Fruit fly (Drosophila melanogaster) whole organism, embryonic: Measurements from ENCODE around the gene CG14820.

Source experiments
- B-H2 ChIP-seq: fragments of 200-800 bp; sonication (Bioruptor generic); optimal IDR thresholded peaks from 2 replicates; lab custom pipeline; 2018; ENCODE audit warnings: missing biosample characterization, mild to moderate bottlenecking, missing genetic modification characterization
- BtbVII ChIP-seq: fragments of 200-800 bp; sonication (Bioruptor generic); optimal IDR thresholded peaks from 3 replicates; lab custom pipeline; 2017; ENCODE audit warnings: missing biosample characterization, mild to moderate bottlenecking, missing genetic modification characterization
- CG14965 ChIP-seq: fragments of 200-800 bp; sonication (Bioruptor generic); optimal IDR thresholded peaks from 2 replicates; lab custom pipeline; 2016; ENCODE audit warnings: missing biosample characterization, missing genetic modification characterization, borderline replicate concordance
- CG1603 ChIP-seq: fragments of 200-800 bp; sonication (Bioruptor generic); optimal IDR thresholded peaks from 2 replicates; lab custom pipeline; 2019; ENCODE audit warnings: missing biosample characterization, mild to moderate bottlenecking, missing genetic modification characterization, moderate library complexity
- CG1792 ChIP-seq: fragments of 200-800 bp; sonication (Bioruptor generic); optimal IDR thresholded peaks from 2 replicates; lab custom pipeline; 2016; ENCODE audit warnings: missing biosample characterization, missing genetic modification characterization
- CG18011 ChIP-seq: fragments of 200-800 bp; sonication (Bioruptor generic); optimal IDR thresholded peaks from 2 replicates; lab custom pipeline; 2017; ENCODE audit warnings: missing biosample characterization, missing genetic modification characterization, mild to moderate bottlenecking, moderate library complexity, missing genotype
- CG1832 ChIP-seq: fragments of 200-800 bp; sonication (Bioruptor generic); optimal IDR thresholded peaks from 2 replicates; lab custom pipeline; 2017; ENCODE audit warnings: missing biosample characterization, mild to moderate bottlenecking, missing genetic modification characterization, inconsistent platforms
- CG18476 ChIP-seq: fragments of 200-800 bp; sonication (Bioruptor generic); optimal IDR thresholded peaks from 2 replicates; lab custom pipeline; 2016; ENCODE audit warnings: missing biosample characterization, mild to moderate bottlenecking, missing genetic modification characterization
- CG30403 ChIP-seq: fragments of 200-800 bp; sonication (Bioruptor generic); optimal IDR thresholded peaks from 3 replicates; lab custom pipeline; 2016; ENCODE audit warnings: missing biosample characterization, missing genetic modification characterization
- CG3407 ChIP-seq: fragments of 200-800 bp; sonication (Bioruptor generic); optimal IDR thresholded peaks from 2 replicates; lab custom pipeline; 2018; ENCODE audit warnings: missing biosample characterization, mild to moderate bottlenecking, missing genetic modification characterization
- CG4730 ChIP-seq: fragments of 200-800 bp; sonication (Bioruptor generic); IDR thresholded peaks from 2 replicates; pipeline ENCODE4 v1.3.6; 2022; ENCODE audit warnings: missing biosample characterization, missing genetic modification characterization
- CG5953 ChIP-seq: fragments of 200-800 bp; sonication (Bioruptor generic); IDR thresholded peaks from 2 replicates; pipeline ENCODE4 v1.3.6; 2022; ENCODE audit warnings: missing biosample characterization, missing genetic modification characterization
- CG6175 ChIP-seq: fragments of 200-800 bp; sonication (Bioruptor generic); IDR thresholded peaks from 3 replicates; pipeline ENCODE4 v1.3.6; 2022; ENCODE audit warnings: missing biosample characterization, missing genetic modification characterization
- CG6272 ChIP-seq: fragments of 200-800 bp; sonication (Bioruptor generic); IDR thresholded peaks from 2 replicates; pipeline ENCODE4 v1.3.6; 2022; ENCODE audit warnings: missing biosample characterization, missing genetic modification characterization
- CG6654 ChIP-seq: fragments of 200-800 bp; sonication (Bioruptor generic); optimal IDR thresholded peaks from 2 replicates; lab custom pipeline; 2017; ENCODE audit warnings: missing biosample characterization, mild to moderate bottlenecking, missing genetic modification characterization
- CG7786 ChIP-seq: fragments of 200-800 bp; sonication (Bioruptor generic); optimal IDR thresholded peaks from 2 replicates; lab custom pipeline; 2016; ENCODE audit warnings: missing biosample characterization, missing genetic modification characterization
- CG7963 ChIP-seq: fragments of 200-800 bp; sonication (Bioruptor generic); IDR thresholded peaks from 3 replicates; pipeline ENCODE4 v1.3.6; 2022; ENCODE audit warnings: missing biosample characterization, missing genetic modification characterization; ENCODE audit not compliant: partially characterized antibody
- CG8924 ChIP-seq: fragments of 200-800 bp; optimal IDR thresholded peaks from 3 replicates; lab custom pipeline; 2019; ENCODE audit warnings: missing biosample characterization, mild to moderate bottlenecking, missing genetic modification characterization, moderate library complexity
- CG9437 ChIP-seq: fragments of 200-800 bp; sonication (Bioruptor generic); optimal IDR thresholded peaks from 2 replicates; lab custom pipeline; 2018; ENCODE audit warnings: missing biosample characterization, mild to moderate bottlenecking, missing genetic modification characterization
- Dref ChIP-seq: fragments of 200-800 bp; sonication (Bioruptor generic); IDR thresholded peaks from 2 replicates; pipeline ENCODE4 v1.3.6; 2022; ENCODE audit warnings: missing biosample characterization, missing genetic modification characterization
- Fer1 ChIP-seq: fragments of 200-800 bp; sonication (Bioruptor generic); optimal IDR thresholded peaks from 2 replicates; lab custom pipeline; 2017; ENCODE audit warnings: missing biosample characterization, mild to moderate bottlenecking, missing genetic modification characterization
- Hr3 ChIP-seq: fragments of 200-800 bp; sonication (Bioruptor generic); optimal IDR thresholded peaks from 3 replicates; lab custom pipeline; 2016; ENCODE audit warnings: missing biosample characterization, missing genetic modification characterization
- Hsf ChIP-seq: fragments of 200-800 bp; sonication (Bioruptor generic); optimal IDR thresholded peaks from 3 replicates; lab custom pipeline; 2016; ENCODE audit warnings: missing biosample characterization, missing genetic modification characterization
- Jarid2 ChIP-seq: fragments of 200-800 bp; sonication (Bioruptor generic); optimal IDR thresholded peaks from 3 replicates; lab custom pipeline; 2017; ENCODE audit warnings: mild to moderate bottlenecking, missing biosample characterization, missing genetic modification reagents, missing genetic modification characterization
- Kr ChIP-seq: fragments of 200-800 bp; sonication (Bioruptor generic); optimal IDR thresholded peaks from 2 replicates; lab custom pipeline; 2017; ENCODE audit warnings: missing biosample characterization, mild to moderate bottlenecking, missing genetic modification characterization
- Lim3 ChIP-seq: fragments of 200-800 bp; sonication (Bioruptor generic); IDR thresholded peaks from 2 replicates; pipeline ENCODE4 v1.3.6; 2022; ENCODE audit warnings: missing biosample characterization, missing genetic modification characterization
- MBD-R2 ChIP-seq: fragments of 200-800 bp; sonication (Bioruptor generic); IDR thresholded peaks from 2 replicates; pipeline ENCODE4 v1.3.6; 2022; ENCODE audit warnings: missing biosample characterization, missing genetic modification characterization
- Mad ChIP-seq: fragments of 200-800 bp; sonication (Bioruptor generic); optimal IDR thresholded peaks from 2 replicates; lab custom pipeline; 2016; ENCODE audit warnings: missing biosample characterization, missing genetic modification characterization
- Ptx1 ChIP-seq: fragments of 200-800 bp; sonication (Bioruptor generic); IDR thresholded peaks from 2 replicates; pipeline ENCODE4 v1.3.6; 2022; ENCODE audit warnings: missing biosample characterization, missing genetic modification characterization
- Sin3A ChIP-seq: fragments of >200 bp; optimal IDR thresholded peaks from 2 replicates; lab custom pipeline; 2018
- ac ChIP-seq: fragments of 200-800 bp; sonication (Bioruptor generic); optimal IDR thresholded peaks from 3 replicates; lab custom pipeline; 2017; ENCODE audit warnings: missing biosample characterization, mild to moderate bottlenecking, missing genetic modification characterization
- bcd ChIP-seq: fragments of 200-800 bp; sonication (Bioruptor generic); optimal IDR thresholded peaks from 2 replicates; lab custom pipeline; 2017; ENCODE audit warnings: missing biosample characterization, mild to moderate bottlenecking, missing genetic modification characterization
- cad ChIP-seq: fragments of >200 bp; optimal IDR thresholded peaks from 2 replicates; lab custom pipeline; 2017; ENCODE audit warnings: missing biosample characterization, missing genetic modification characterization
- cg ChIP-seq: fragments of 200-800 bp; sonication (Bioruptor generic); optimal IDR thresholded peaks from 3 replicates; lab custom pipeline; 2019; ENCODE audit warnings: missing biosample characterization, mild to moderate bottlenecking, missing genetic modification characterization, moderate library complexity
- chm ChIP-seq: fragments of 200-800 bp; sonication (Bioruptor generic); IDR thresholded peaks from 2 replicates; pipeline ENCODE4 v1.3.6; 2022; ENCODE audit warnings: missing biosample characterization, missing genetic modification characterization
- corto ChIP-seq: fragments of 200-800 bp; sonication (Bioruptor generic); optimal IDR thresholded peaks from 2 replicates; lab custom pipeline; 2016; ENCODE audit warnings: missing biosample characterization, mild to moderate bottlenecking, missing genetic modification characterization, moderate library complexity
- da ChIP-seq: fragments of 200-800 bp; sonication (Bioruptor generic); optimal IDR thresholded peaks from 2 replicates; lab custom pipeline; 2016; ENCODE audit warnings: missing biosample characterization, missing genetic modification characterization
- emc ChIP-seq: fragments of 200-800 bp; sonication (Bioruptor generic); optimal IDR thresholded peaks from 2 replicates; lab custom pipeline; 2016; ENCODE audit warnings: missing biosample characterization, missing genetic modification characterization
- gsb-n ChIP-seq: fragments of 200-800 bp; sonication (Bioruptor generic); optimal IDR thresholded peaks from 3 replicates; lab custom pipeline; 2018; ENCODE audit warnings: missing biosample characterization, mild to moderate bottlenecking, missing genetic modification characterization
- insv ChIP-seq, 2 experiments: fragments of 200-800 bp; sonication (Bioruptor generic); optimal IDR thresholded peaks; 3 replicates each; lab custom pipeline; 2016 to 2018; ENCODE audit warnings: missing biosample characterization in 2 of 2, missing genetic modification characterization in 2 of 2
- jing ChIP-seq: fragments of 200-800 bp; sonication (Bioruptor generic); optimal IDR thresholded peaks from 2 replicates; lab custom pipeline; 2018; ENCODE audit warnings: missing biosample characterization, mild to moderate bottlenecking, missing genetic modification characterization
- lilli ChIP-seq: fragments of 200-800 bp; sonication (Bioruptor generic); optimal IDR thresholded peaks from 3 replicates; lab custom pipeline; 2016; ENCODE audit warnings: missing biosample characterization, missing genetic modification characterization
- nerfin-1 ChIP-seq: fragments of 200-800 bp; sonication (Bioruptor generic); optimal IDR thresholded peaks from 3 replicates; lab custom pipeline; 2019; ENCODE audit warnings: missing biosample characterization, mild to moderate bottlenecking, missing genetic modification characterization, moderate library complexity
- pho ChIP-seq: fragments of 200-800 bp; sonication (Bioruptor generic); optimal IDR thresholded peaks from 2 replicates; lab custom pipeline; 2016; ENCODE audit warnings: missing biosample characterization, missing genetic modification characterization
- rib ChIP-seq: fragments of 200-800 bp; sonication (Bioruptor generic); IDR thresholded peaks from 2 replicates; pipeline ENCODE4 v1.3.6; 2022; ENCODE audit warnings: missing biosample characterization, missing genetic modification characterization
- salm ChIP-seq: fragments of 200-800 bp; sonication (Bioruptor generic); optimal IDR thresholded peaks from 2 replicates; lab custom pipeline; 2018; ENCODE audit warnings: missing biosample characterization, mild to moderate bottlenecking, missing genetic modification characterization
- tna ChIP-seq: fragments of 200-800 bp; sonication (Bioruptor generic); IDR thresholded peaks from 2 replicates; pipeline ENCODE4 v1.3.6; 2022; ENCODE audit warnings: missing biosample characterization, missing genetic modification characterization; ENCODE audit not compliant: partially characterized antibody
- twi ChIP-seq: fragments of 200-800 bp; optimal IDR thresholded peaks from 2 replicates; lab custom pipeline; 2019; ENCODE audit warnings: missing biosample characterization, mild to moderate bottlenecking, missing genetic modification characterization, moderate library complexity
- wdn ChIP-seq: fragments of 200-800 bp; sonication (Bioruptor generic); IDR thresholded peaks from 2 replicates; pipeline ENCODE4 v1.3.6; 2022; ENCODE audit warnings: missing biosample characterization, missing genetic modification characterization

Gene CG14820

dm6 chr3L:6955254-6956229, 22.8 kb downstream of the CG14820 start, which contains the start of the genes CG10077 and CG9948 (continued):
- TF ChIP-seq Dref = peak; percentile 87
- TF ChIP-seq rib (GFP tag; lab: Robert Waterston, UW) = peak; percentile 62
- TF ChIP-seq cad = no peak
- TF ChIP-seq Sin3A = no peak
- TF ChIP-seq CG6654 (GFP tag; lab: Kevin White, UChicago) = peak; percentile 44
- peak; percentile 92 for TF ChIP-seq B-H2 (GFP tag; lab: Kevin White, UChicago)
- peak; percentile 75 for TF ChIP-seq BtbVII (GFP tag; lab: Kevin White, UChicago)
- peak in 1 of 2 experiments; percentile 62 for TF ChIP-seq insv (GFP tag; optimal IDR thresholded peaks at IDR 0.05; lab: Kevin White, UChicago)
- peak; percentile 61; the same call in 1 of the 3 replicates for TF ChIP-seq CG7963 (GFP tag; lab: Robert Waterston, UW)
- TF ChIP-seq Jarid2 (GFP tag; lab: Kevin White, UChicago) = peak; percentile 47
- TF ChIP-seq pho (GFP tag; lab: Kevin White, UChicago) = peak; percentile 73
- TF ChIP-seq salm (tag; lab: Kevin White, UChicago) = peak; percentile 85
- peak; percentile 76 for TF ChIP-seq CG6272 (GFP tag; lab: Robert Waterston, UW)
- TF ChIP-seq nerfin-1 (tag; lab: Kevin White, UChicago) = peak; percentile 85
- TF ChIP-seq Hr3 (GFP tag; lab: Kevin White, UChicago) = peak; percentile 89
- TF ChIP-seq CG30403 (GFP tag; lab: Kevin White, UChicago) = peak; percentile 87
- TF ChIP-seq Hsf (GFP tag; lab: Kevin White, UChicago) = peak; percentile 87
- peak; percentile 76 for TF ChIP-seq tna (GFP tag; lab: Robert Waterston, UW)
- TF ChIP-seq CG8924 (tag; lab: Kevin White, UChicago) = peak; percentile 90
- peak; percentile 64 for TF ChIP-seq jing (GFP tag; lab: Kevin White, UChicago)
- peak; percentile 28 for TF ChIP-seq ac (GFP tag; lab: Kevin White, UChicago)
- TF ChIP-seq wdn (GFP tag; lab: Robert Waterston, UW) = peak; percentile 86
- TF ChIP-seq chm (GFP tag; lab: Robert Waterston, UW) = peak; percentile 90
- TF ChIP-seq CG1832 (GFP tag; lab: Kevin White, UChicago) = no peak
- peak; percentile 52; the same call in 1 of the 3 replicates for TF ChIP-seq CG6175 (GFP tag; lab: Robert Waterston, UW)
- peak; percentile 59 for TF ChIP-seq CG18011 (GFP tag; lab: Kevin White, UChicago)
- peak; percentile 56 for TF ChIP-seq Mad (GFP tag; lab: Kevin White, UChicago)
- peak; percentile 29 for TF ChIP-seq da
- TF ChIP-seq Ptx1 = peak; percentile 94
- peak; percentile 78 for TF ChIP-seq CG3407 (GFP tag; lab: Kevin White, UChicago)
- peak; percentile 80 for TF ChIP-seq CG18476 (GFP tag; lab: Kevin White, UChicago)
- TF ChIP-seq cg = no peak
- peak; percentile 6 for TF ChIP-seq CG7786 (GFP tag; lab: Kevin White, UChicago)
- peak; percentile 82 for TF ChIP-seq twi (tag; lab: Kevin White, UChicago)
- TF ChIP-seq CG1603 = peak; percentile 90
- peak; percentile 85 for TF ChIP-seq gsb-n (tag; lab: Kevin White, UChicago)
- peak; percentile 55 for TF ChIP-seq Lim3 (GFP tag; lab: Robert Waterston, UW)
- TF ChIP-seq corto (GFP tag; lab: Kevin White, UChicago) = peak; percentile 86
- TF ChIP-seq CG5953 (GFP tag; lab: Robert Waterston, UW) = peak; percentile 83
- no peak for TF ChIP-seq CG14965
- no peak for TF ChIP-seq Kr (GFP tag; lab: Kevin White, UChicago)
- TF ChIP-seq CG9437 (GFP tag; lab: Kevin White, UChicago) = peak; percentile 75
- peak; percentile 83 for TF ChIP-seq CG4730 (GFP tag; lab: Robert Waterston, UW)
- no peak for TF ChIP-seq CG1792
- TF ChIP-seq MBD-R2 (GFP tag; lab: Robert Waterston, UW) = peak; percentile 79
- TF ChIP-seq bcd (GFP tag; lab: Kevin White, UChicago) = peak; percentile 85
- no peak for TF ChIP-seq emc (GFP tag; lab: Kevin White, UChicago)
- peak; percentile 91 for TF ChIP-seq Fer1 (GFP tag; lab: Kevin White, UChicago)
- TF ChIP-seq lilli (GFP tag; lab: Kevin White, UChicago) = peak; percentile 88
